Worm (Caenorhabditis elegans): ENCODE results near the gene fip-3.

- TF ChIP-seq ceh-28 (tag; optimal IDR thresholded peaks at IDR 0.05) (no peak), ztf-11 (tag; optimal IDR thresholded peaks at IDR 0.05) (no peak), ama-1 (optimal IDR thresholded peaks at IDR 0.05) (no peak), ceh-16 (tag; optimal IDR thresholded peaks at IDR 0.05) (no peak), nhr-12 (tag; optimal IDR thresholded peaks at IDR 0.05) (no peak), nhr-11 (tag; optimal IDR thresholded peaks at IDR 0.05) (no peak), fkh-10 (GFP tag; optimal IDR thresholded peaks at IDR 0.05) (no peak), tbx-2 (tag; optimal IDR thresholded peaks at IDR 0.05) (no peak), skn-1 (tag; optimal IDR thresholded peaks at IDR 0.05) (no peak)
These were observed 11.8 kb downstream of the fip-3 start for ce11 chrIII:8577534-8577933.
